Fruit fly (Drosophila melanogaster): Measurements from ENCODE around the gene CG9886.

DNA sequence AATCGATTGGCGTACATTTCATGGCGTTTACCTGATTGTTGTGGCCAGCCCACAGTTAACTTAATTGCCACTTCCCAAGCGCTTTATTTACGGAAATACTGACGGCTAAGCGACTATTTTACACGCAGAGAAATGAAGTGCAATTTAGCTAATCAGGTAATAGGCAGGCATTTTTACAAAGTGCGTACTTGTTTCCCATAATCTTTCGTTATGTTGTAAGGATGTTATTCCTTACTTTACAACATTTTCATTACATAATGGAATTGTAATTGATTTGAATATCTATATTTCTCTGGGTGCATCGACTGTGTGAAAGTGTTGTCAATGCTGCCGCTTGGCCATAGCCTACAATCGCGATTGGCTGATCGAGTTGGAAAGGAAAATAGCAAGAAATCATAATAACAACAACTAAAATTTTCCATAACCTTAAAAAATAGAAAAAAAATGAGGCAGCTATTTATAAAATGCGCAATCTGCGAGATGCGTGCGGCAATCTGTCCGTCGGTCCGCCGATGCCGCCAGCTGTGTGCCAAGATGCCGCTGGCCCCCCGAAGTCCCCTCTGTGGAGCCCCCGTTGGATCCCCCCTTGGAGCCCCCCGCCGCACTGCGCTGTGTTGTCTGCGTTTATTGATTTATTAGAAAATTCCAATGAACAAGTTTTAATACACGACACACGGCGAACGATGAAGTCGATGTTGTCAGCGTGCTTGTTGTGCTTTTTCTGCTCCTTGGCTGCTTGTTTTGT is 6.0 kb downstream of the CG9886 start:
- no peak for TF ChIP-seq psq (optimal IDR thresholded peaks at IDR 0.05)
- no peak for TF ChIP-seq Myc (optimal IDR thresholded peaks at IDR 0.05)
- no peak for TF ChIP-seq ttk (optimal IDR thresholded peaks at IDR 0.05)
- TF ChIP-seq insv (optimal IDR thresholded peaks at IDR 0.05) = no peak
